Worm (Caenorhabditis elegans) whole organism, early embryonic: ENCODE data around the gene ceh-86.

ENCODE experiments used
- F13C5.2 ChIP-seq: sonication (generic microtip); optimal IDR thresholded peaks from 2 replicates; lab custom pipeline; 2017; ENCODE audit warnings: mild to moderate bottlenecking, missing genetic modification characterization, inconsistent platforms, missing compliant biosample characterization
- ama-1 ChIP-seq: fragments of 150-350 bp; optimal IDR thresholded peaks from 2 replicates; lab custom pipeline; 2014
- ceh-36 ChIP-seq: sonication (generic microtip); optimal IDR thresholded peaks from 2 replicates; lab custom pipeline; 2016; ENCODE audit warnings: missing genetic modification characterization, inconsistent platforms, missing compliant biosample characterization
- ets-7 ChIP-seq: sonication (generic microtip); optimal IDR thresholded peaks from 2 replicates; lab custom pipeline; 2016; ENCODE audit warnings: missing genotype, missing genetic modification characterization, missing compliant biosample characterization
- flt-1 ChIP-seq: fragments of 200-800 bp; sonication (Bioruptor generic); IDR thresholded peaks from 2 replicates; pipeline ENCODE4 v1.3.6; 2022; ENCODE audit warnings: missing genetic modification characterization, missing compliant biosample characterization
- hnd-1 ChIP-seq: sonication (generic microtip); optimal IDR thresholded peaks from 2 replicates; lab custom pipeline; 2016; ENCODE audit warnings: missing genetic modification characterization, missing compliant biosample characterization
- pes-1 ChIP-seq: fragments of 200-800 bp; sonication (Bioruptor generic); IDR thresholded peaks from 2 replicates; pipeline ENCODE4 v1.3.6; 2022; ENCODE audit warnings: missing genetic modification reagents, missing genetic modification characterization, missing compliant biosample characterization
- scrt-1 ChIP-seq: fragments of 200-800 bp; sonication (Bioruptor generic); IDR thresholded peaks from 2 replicates; pipeline ENCODE4 v1.3.6; 2022; ENCODE audit warnings: missing genetic modification characterization, missing compliant biosample characterization
- tra-4 ChIP-seq: sonication (generic microtip); optimal IDR thresholded peaks from 2 replicates; lab custom pipeline; 2017; ENCODE audit warnings: missing genetic modification characterization, missing compliant biosample characterization

ce11 chrII:2455931-2456576 lies 24.2 kb upstream of the ceh-86 start:
- TF ChIP-seq flt-1 (GFP tag; lab: Robert Waterston, UW): no peak
- TF ChIP-seq F13C5.2: no peak
- TF ChIP-seq ets-7 (tag; lab: Kevin White, UChicago): no peak
- no peak for TF ChIP-seq scrt-1 (GFP tag; lab: Robert Waterston, UW)
- TF ChIP-seq pes-1 (GFP tag; lab: Robert Waterston, UW): no peak
- no peak for TF ChIP-seq ama-1 (lab: Kevin White, UChicago)
- TF ChIP-seq ceh-36 (tag; lab: Kevin White, UChicago): no peak
- no peak for TF ChIP-seq tra-4 (tag; lab: Kevin White, UChicago)
- no peak for TF ChIP-seq hnd-1
